Worm (Caenorhabditis elegans) whole organism, late embryonic: ENCODE results near the gene cab-1.

Source experiments
- ceh-31 ChIP-seq: sonication (generic microtip); optimal IDR thresholded peaks from 2 replicates; lab custom pipeline; 2016; ENCODE audit warnings: missing genetic modification characterization, missing compliant biosample characterization
- dve-1 ChIP-seq: sonication (generic microtip); optimal IDR thresholded peaks from 2 replicates; lab custom pipeline; 2017; ENCODE audit warnings: antibody characterized with exemption, mild to moderate bottlenecking, missing genetic modification characterization, missing compliant biosample characterization
- hlh-13 ChIP-seq: fragments of 200-800 bp; sonication (Bioruptor generic); optimal IDR thresholded peaks from 2 replicates; lab custom pipeline; 2018; ENCODE audit warnings: mild to moderate bottlenecking, missing genetic modification characterization, missing compliant biosample characterization
- hlh-30 ChIP-seq: sonication (generic microtip); optimal IDR thresholded peaks from 2 replicates; lab custom pipeline; 2017; ENCODE audit warnings: antibody characterized with exemption, missing genetic modification characterization, missing compliant biosample characterization; ENCODE audit not compliant: insufficient read depth
- pax-1 ChIP-seq: fragments of 150-350 bp; optimal IDR thresholded peaks from 2 replicates; lab custom pipeline; 2014; ENCODE audit warnings: missing biosample characterization, missing genetic modification characterization
- pha-4 ChIP-seq: fragments of 150-350 bp; optimal IDR thresholded peaks from 2 replicates; lab custom pipeline; 2018; ENCODE audit warnings: missing biosample characterization, missing genetic modification reagents, missing genetic modification characterization
- pqm-1 ChIP-seq: sonication (generic microtip); optimal IDR thresholded peaks from 2 replicates; lab custom pipeline; 2016; ENCODE audit warnings: missing genetic modification characterization, missing compliant biosample characterization
- syd-9 ChIP-seq: sonication (generic microtip); optimal IDR thresholded peaks from 2 replicates; lab custom pipeline; 2016; ENCODE audit warnings: mild to moderate bottlenecking, missing genetic modification characterization, moderate library complexity, missing compliant biosample characterization

DNA sequence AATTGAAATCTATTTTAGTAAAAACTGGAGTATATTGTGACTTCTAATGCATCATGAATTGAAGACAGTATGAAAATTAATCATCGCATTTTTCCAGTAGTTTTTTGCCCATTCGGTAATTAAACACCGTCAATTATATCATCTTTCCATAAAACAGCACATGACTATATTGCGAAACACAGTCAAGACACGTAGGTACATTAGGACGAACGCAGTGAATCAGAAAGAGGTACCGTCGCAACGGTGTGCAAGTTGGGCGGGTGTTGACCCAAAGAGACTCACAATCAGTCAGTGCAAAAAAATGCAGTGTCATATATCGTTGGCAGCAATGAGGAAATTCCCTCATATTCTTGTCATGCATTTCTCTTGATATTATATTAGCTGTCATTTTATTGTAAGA, 21.7 kb upstream of the cab-1 start:
- TF ChIP-seq hlh-13 (GFP tag; lab: Kevin White, UChicago) (no peak), pha-4 (tag; lab: Kevin White, UChicago) (no peak), hlh-30 (no peak), ceh-31 (no peak), dve-1 (tag; lab: Kevin White, UChicago) (no peak), pqm-1 (no peak), pax-1 (tag; lab: Kevin White, UChicago) (no peak), syd-9 (tag; lab: Kevin White, UChicago) (no peak)
